Fruit fly (Drosophila melanogaster) whole organism, larva: ENCODE data around the gene CG14314.

Experiments used
- noc ChIP-seq: fragments of 200-800 bp; sonication (Bioruptor generic); optimal IDR thresholded peaks from 3 replicates; lab custom pipeline; 2019; ENCODE audit warnings: missing biosample characterization, mild to moderate bottlenecking, missing genetic modification characterization, moderate library complexity

The CG14314 gene

dm6 chr3R:18196991-18197801 lies 18.7 kb upstream of the CG14314 start:
- TF ChIP-seq noc = peak; percentile 51

- TF ChIP-seq noc = no peak
Measured at dm6 chr3R:18197802-18198148, 18.2 kb upstream of the CG14314 start.

dm6 chr3R:18198518-18199118 lies 17.3 kb upstream of the CG14314 start:
- TF ChIP-seq noc = peak; percentile 50

- TF ChIP-seq noc = no peak
Measured at dm6 chr3R:18199177-18199884, 16.6 kb upstream of the CG14314 start, which contains the start of the genes Ssdp and CG7985. Gene Ssdp (minus strand): TSS chr3R:18199595. Gene CG7985 (plus strand): TSS chr3R:18199857.

- TF ChIP-seq noc = no peak
Measured at dm6 chr3R:18199885-18200249, 16.1 kb upstream of the CG14314 start.

dm6 chr3R:18208479-18208878 lies 7.5 kb upstream of the CG14314 start, which contains the start of gene CG44158:
Gene CG44158 (plus strand): TSS chr3R:18208779.
- TF ChIP-seq noc = no peak

- no peak for TF ChIP-seq noc
Measured at dm6 chr3R:18215300-18215699, 642 bp upstream of the CG14314 start.

dm6 chr3R:18220211-18220749 lies 4.3 kb downstream of the CG14314 start, which contains the start of the genes CG7988 and CG7183:
Gene CG7988 (plus strand): TSS chr3R:18220526.
Gene CG7183 (minus strand): TSS chr3R:18220699.
- peak; percentile 92 for TF ChIP-seq noc

- TF ChIP-seq noc = peak; percentile 54
Measured at dm6 chr3R:18223434-18223833, 7.5 kb downstream of the CG14314 start, which contains the start of the genes mTerf5 and Non3. Gene mTerf5 (minus strand): TSS chr3R:18223682. Gene Non3 (plus strand): TSS chr3R:18223722.

dm6 chr3R:18226043-18226808 lies 10.3 kb downstream of the CG14314 start, which contains the start of the genes CG7168 and Mdh2:
Gene CG7168 (minus strand): TSS chr3R:18226082.
Gene Mdh2 (plus strand): TSS chr3R:18226396.
- no peak for TF ChIP-seq noc

- TF ChIP-seq noc = no peak
Measured at dm6 chr3R:18226809-18227157, 10.8 kb downstream of the CG14314 start.

dm6 chr3R:18227385-18227784 lies 11.4 kb downstream of the CG14314 start:
- TF ChIP-seq noc = no peak

dm6 chr3R:18228713-18229222 lies 12.8 kb downstream of the CG14314 start:
- TF ChIP-seq noc = no peak

- TF ChIP-seq noc = no peak
Measured at dm6 chr3R:18230229-18230628, 14.3 kb downstream of the CG14314 start.

- TF ChIP-seq noc = no peak
Measured at dm6 chr3R:18232187-18232586, 16.2 kb downstream of the CG14314 start.

- TF ChIP-seq noc = no peak
Measured at dm6 chr3R:18234699-18235257, 18.8 kb downstream of the CG14314 start.
